Fruit fly (Drosophila melanogaster) whole organism, embryonic: Measurements from ENCODE around the gene CG10467.

Experiments used
- C15 ChIP-seq: fragments of 200-800 bp; sonication (Bioruptor generic); IDR thresholded peaks from 3 replicates; pipeline ENCODE4 v1.3.6; 2022; ENCODE audit warnings: missing biosample characterization, missing genetic modification characterization
- CG10979 ChIP-seq: fragments of 200-800 bp; sonication (Bioruptor generic); optimal IDR thresholded peaks from 2 replicates; lab custom pipeline; 2018; ENCODE audit warnings: missing biosample characterization, mild to moderate bottlenecking, missing genetic modification characterization, moderate library complexity
- CG11695 ChIP-seq: fragments of 200-800 bp; sonication (Bioruptor generic); IDR thresholded peaks from 3 replicates; pipeline ENCODE4 v1.3.6; 2022; ENCODE audit warnings: missing biosample characterization, missing genetic modification characterization
- CG11696 ChIP-seq: fragments of 200-800 bp; sonication (Bioruptor generic); IDR thresholded peaks from 2 replicates; pipeline ENCODE4 v1.3.6; 2022; ENCODE audit warnings: missing biosample characterization, missing genetic modification characterization
- CG13775 ChIP-seq: fragments of 200-800 bp; sonication (Bioruptor generic); optimal IDR thresholded peaks from 3 replicates; lab custom pipeline; 2017; ENCODE audit warnings: missing biosample characterization, mild to moderate bottlenecking, missing genetic modification characterization
- CG14710 ChIP-seq: fragments of 200-800 bp; sonication (Bioruptor generic); optimal IDR thresholded peaks from 3 replicates; lab custom pipeline; 2019; ENCODE audit warnings: missing biosample characterization, mild to moderate bottlenecking, missing genetic modification characterization, moderate library complexity
- CG1647 ChIP-seq: fragments of 200-800 bp; sonication (Bioruptor generic); optimal IDR thresholded peaks from 3 replicates; lab custom pipeline; 2016; ENCODE audit warnings: missing biosample characterization, missing genetic modification characterization
- CG17802 ChIP-seq: fragments of 200-800 bp; sonication (Bioruptor generic); optimal IDR thresholded peaks from 2 replicates; lab custom pipeline; 2018; ENCODE audit warnings: missing biosample characterization, mild to moderate bottlenecking, missing genetic modification characterization, moderate library complexity
- CG18764 ChIP-seq: fragments of 200-800 bp; sonication (Bioruptor generic); optimal IDR thresholded peaks from 3 replicates; lab custom pipeline; 2016; ENCODE audit warnings: missing biosample characterization, missing genetic modification characterization
- CG2199 ChIP-seq: fragments of 200-800 bp; sonication (Bioruptor generic); IDR thresholded peaks from 3 replicates; pipeline ENCODE4 v1.3.6; 2022; ENCODE audit warnings: missing biosample characterization, missing genetic modification characterization
- CG31365 ChIP-seq: fragments of 200-800 bp; sonication (Bioruptor generic); optimal IDR thresholded peaks from 2 replicates; lab custom pipeline; 2018; ENCODE audit warnings: missing biosample characterization, mild to moderate bottlenecking, missing genetic modification characterization
- CG32772 ChIP-seq: fragments of 200-800 bp; sonication (Bioruptor generic); IDR thresholded peaks from 2 replicates; pipeline ENCODE4 v1.3.6; 2022; ENCODE audit warnings: missing biosample characterization, missing genetic modification characterization
- CG33213 ChIP-seq: fragments of 200-800 bp; sonication (Bioruptor generic); optimal IDR thresholded peaks from 3 replicates; lab custom pipeline; 2016; ENCODE audit warnings: missing biosample characterization, missing genetic modification characterization
- CG33557 ChIP-seq: fragments of 200-800 bp; sonication (Bioruptor generic); optimal IDR thresholded peaks from 2 replicates; lab custom pipeline; 2019; ENCODE audit warnings: missing biosample characterization, mild to moderate bottlenecking, missing genetic modification characterization, moderate library complexity
- CG6683 ChIP-seq: fragments of 200-800 bp; sonication (Bioruptor generic); optimal IDR thresholded peaks from 2 replicates; lab custom pipeline; 2017; ENCODE audit warnings: missing biosample characterization, mild to moderate bottlenecking, missing genetic modification characterization, missing genetic modification reagents
- CG7839 ChIP-seq: fragments of 200-800 bp; sonication (Bioruptor generic); optimal IDR thresholded peaks from 3 replicates; lab custom pipeline; 2018; ENCODE audit warnings: missing biosample characterization, mild to moderate bottlenecking, missing genetic modification characterization, moderate library complexity
- CG7987 ChIP-seq: fragments of 200-800 bp; sonication (Bioruptor generic); optimal IDR thresholded peaks from 2 replicates; lab custom pipeline; 2018; ENCODE audit warnings: missing biosample characterization, mild to moderate bottlenecking, missing genetic modification characterization, moderate library complexity
- CG8388 ChIP-seq: fragments of 200-800 bp; sonication (Bioruptor generic); optimal IDR thresholded peaks from 2 replicates; lab custom pipeline; 2019; ENCODE audit warnings: missing biosample characterization, mild to moderate bottlenecking, missing genetic modification characterization, moderate library complexity
- CG9797 ChIP-seq: fragments of 200-800 bp; sonication (Bioruptor generic); optimal IDR thresholded peaks from 3 replicates; lab custom pipeline; 2018; ENCODE audit warnings: missing biosample characterization, mild to moderate bottlenecking, missing genetic modification characterization
- D ChIP-seq, 2 experiments: fragments of 200-800 bp in 1 of 2; fragments of >200 bp in 1 of 2; sonication (Bioruptor generic) in 1 of 2; optimal IDR thresholded peaks; 2 replicates in 1 of 2; 3 replicates in 1 of 2; lab custom pipeline; 2017; ENCODE audit warnings: mild to moderate bottlenecking in 1 of 2, missing biosample characterization in 1 of 2, missing genetic modification characterization in 1 of 2, missing genetic modification reagents in 1 of 2
- H2.0 ChIP-seq: fragments of 200-800 bp; sonication (Bioruptor generic); IDR thresholded peaks from 2 replicates; pipeline ENCODE4 v1.3.6; 2022; ENCODE audit warnings: missing biosample characterization, missing genetic modification characterization
- HLH3B ChIP-seq: fragments of 200-800 bp; sonication (Bioruptor generic); IDR thresholded peaks from 2 replicates; pipeline ENCODE4 v1.3.6; 2022; ENCODE audit warnings: missing biosample characterization, missing genetic modification characterization
- HLHmδ ChIP-seq: fragments of 200-800 bp; sonication (Bioruptor generic); optimal IDR thresholded peaks from 2 replicates; lab custom pipeline; 2018; ENCODE audit warnings: missing biosample characterization, mild to moderate bottlenecking, missing genetic modification characterization, moderate library complexity
- Neu2 ChIP-seq: fragments of 200-800 bp; sonication (Bioruptor generic); optimal IDR thresholded peaks from 3 replicates; lab custom pipeline; 2016; ENCODE audit warnings: missing biosample characterization, missing genetic modification characterization, borderline replicate concordance
- Nf-YC ChIP-seq: fragments of 200-800 bp; optimal IDR thresholded peaks from 3 replicates; lab custom pipeline; 2019; ENCODE audit warnings: missing biosample characterization, mild to moderate bottlenecking, missing genetic modification characterization, moderate library complexity
- Sox102F ChIP-seq: fragments of 200-800 bp; sonication (Bioruptor generic); optimal IDR thresholded peaks from 2 replicates; lab custom pipeline; 2018; ENCODE audit warnings: missing biosample characterization, mild to moderate bottlenecking, missing genetic modification characterization, moderate library complexity
- Taf1 ChIP-seq: fragments of 200-800 bp; sonication (Bioruptor generic); IDR thresholded peaks from 2 replicates; pipeline ENCODE4 v1.3.6; 2022; ENCODE audit warnings: missing biosample characterization, missing genetic modification characterization
- ato ChIP-seq: fragments of 200-800 bp; sonication (Bioruptor generic); IDR thresholded peaks from 2 replicates; pipeline ENCODE4 v1.3.6; 2022; ENCODE audit warnings: missing biosample characterization, missing genetic modification characterization; ENCODE audit not compliant: partially characterized antibody
- cg ChIP-seq: fragments of 200-800 bp; sonication (Bioruptor generic); optimal IDR thresholded peaks from 3 replicates; lab custom pipeline; 2019; ENCODE audit warnings: missing biosample characterization, mild to moderate bottlenecking, missing genetic modification characterization, moderate library complexity
- ci ChIP-seq: fragments of 200-800 bp; sonication (Bioruptor generic); IDR thresholded peaks from 3 replicates; pipeline ENCODE4 v1.3.6; 2022; ENCODE audit warnings: missing biosample characterization, missing genetic modification characterization
- croc ChIP-seq: fragments of 200-800 bp; sonication (Bioruptor generic); conservative IDR thresholded peaks from 3 replicates; pipeline ENCODE4 v1.3.6; 2022; ENCODE audit warnings: missing biosample characterization, missing genetic modification characterization
- da ChIP-seq: fragments of 200-800 bp; sonication (Bioruptor generic); optimal IDR thresholded peaks from 2 replicates; lab custom pipeline; 2016; ENCODE audit warnings: missing biosample characterization, missing genetic modification characterization
- dati ChIP-seq: fragments of 200-800 bp; sonication (Bioruptor generic); IDR thresholded peaks from 2 replicates; pipeline ENCODE4 v1.3.6; 2022; ENCODE audit warnings: missing biosample characterization, missing genetic modification characterization
- ems ChIP-seq: fragments of 200-800 bp; sonication (Bioruptor generic); optimal IDR thresholded peaks from 3 replicates; lab custom pipeline; 2016; ENCODE audit warnings: missing biosample characterization, missing genetic modification characterization
- fd64A ChIP-seq: fragments of 200-800 bp; sonication (Bioruptor generic); optimal IDR thresholded peaks from 3 replicates; lab custom pipeline; 2018; ENCODE audit warnings: missing biosample characterization, mild to moderate bottlenecking, missing genetic modification characterization
- fd96Cb ChIP-seq: fragments of 200-800 bp; sonication (Bioruptor generic); optimal IDR thresholded peaks from 2 replicates; lab custom pipeline; 2018; ENCODE audit warnings: missing biosample characterization, mild to moderate bottlenecking, missing genetic modification characterization, moderate library complexity
- ind ChIP-seq: fragments of 200-800 bp; sonication (Bioruptor generic); optimal IDR thresholded peaks from 3 replicates; lab custom pipeline; 2016; ENCODE audit warnings: missing biosample characterization, missing genetic modification characterization
- nau ChIP-seq: fragments of 200-800 bp; sonication (Bioruptor generic); optimal IDR thresholded peaks from 3 replicates; lab custom pipeline; 2017; ENCODE audit warnings: missing biosample characterization, mild to moderate bottlenecking, missing genetic modification characterization, missing genetic modification reagents
- otp ChIP-seq: fragments of 200-800 bp; sonication (Bioruptor generic); IDR thresholded peaks from 3 replicates; pipeline ENCODE4, ENCODE4 v1.3.6; 2022; ENCODE audit warnings: missing biosample characterization, missing genetic modification characterization
- pfk ChIP-seq: fragments of 200-800 bp; sonication (Bioruptor generic); optimal IDR thresholded peaks from 2 replicates; lab custom pipeline; 2018; ENCODE audit warnings: missing biosample characterization, mild to moderate bottlenecking, missing genetic modification characterization, moderate library complexity
- prd ChIP-seq, 3 experiments: fragments of >200 bp in 2 of 3; fragments of 200-800 bp in 1 of 3; sonication (Bioruptor generic) in 1 of 3; optimal IDR thresholded peaks in 2 of 3; IDR thresholded peaks in 1 of 3; 2 replicates in 2 of 3; 3 replicates in 1 of 3; pipeline versions ENCODE4 v1.3.6 to Lab custom; 2017 to 2022; ENCODE audit warnings: missing biosample characterization in 1 of 3, missing genetic modification characterization in 1 of 3
- pros ChIP-seq: fragments of 200-800 bp; sonication (Bioruptor generic); optimal IDR thresholded peaks from 3 replicates; lab custom pipeline; 2019; ENCODE audit warnings: missing biosample characterization, mild to moderate bottlenecking, missing genetic modification characterization, moderate library complexity
- pum ChIP-seq: fragments of 200-800 bp; sonication (Bioruptor generic); optimal IDR thresholded peaks from 2 replicates; lab custom pipeline; 2016; ENCODE audit warnings: missing biosample characterization, missing genetic modification characterization
- rib ChIP-seq: fragments of 200-800 bp; sonication (Bioruptor generic); IDR thresholded peaks from 2 replicates; pipeline ENCODE4 v1.3.6; 2022; ENCODE audit warnings: missing biosample characterization, missing genetic modification characterization
- sc ChIP-seq, 3 experiments: fragments of >200 bp in 2 of 3; fragments of 200-800 bp in 1 of 3; sonication (Bioruptor generic) in 1 of 3; optimal IDR thresholded peaks; 2 replicates in 2 of 3; 3 replicates in 1 of 3; lab custom pipeline; 2017; ENCODE audit warnings: mild to moderate bottlenecking in 1 of 3, missing biosample characterization in 1 of 3, missing genetic modification characterization in 1 of 3, missing genetic modification reagents in 1 of 3
- slou ChIP-seq: fragments of 200-800 bp; sonication (Bioruptor generic); optimal IDR thresholded peaks from 3 replicates; lab custom pipeline; 2016; ENCODE audit warnings: missing biosample characterization, missing genetic modification characterization
- unpg ChIP-seq: fragments of 200-800 bp; sonication (Bioruptor generic); optimal IDR thresholded peaks from 3 replicates; lab custom pipeline; 2018; ENCODE audit warnings: missing biosample characterization, mild to moderate bottlenecking, missing genetic modification characterization, moderate library complexity
- zen2 ChIP-seq: fragments of 200-800 bp; sonication (Bioruptor generic); IDR thresholded peaks from 3 replicates; pipeline ENCODE4 v1.3.6; 2022; ENCODE audit warnings: missing biosample characterization, missing genetic modification characterization; ENCODE audit not compliant: partially characterized antibody

Gene CG10467

DNA sequence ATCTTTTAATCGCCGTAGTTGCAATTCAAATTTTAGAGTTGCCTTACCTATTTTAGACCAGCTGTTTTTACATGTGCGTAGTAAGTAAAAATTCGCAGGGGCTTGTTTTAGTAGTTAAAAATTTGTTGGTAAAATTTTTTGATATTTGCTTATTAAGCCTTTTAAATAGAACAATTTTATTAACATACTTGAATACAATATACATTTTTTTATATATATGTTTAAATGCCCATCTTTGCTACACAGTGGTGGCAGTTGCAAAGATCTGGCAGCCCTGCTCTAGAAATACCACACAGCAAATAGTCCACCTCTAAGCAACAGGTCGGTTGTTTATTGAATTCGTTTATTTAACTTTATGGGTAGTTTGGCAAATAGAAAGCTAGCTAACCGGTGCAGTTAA is at the start of gene CG10467, which contains the start of gene loj (continued):
- TF ChIP-seq prd (optimal IDR thresholded peaks at IDR 0.05; lab: Kevin White, UChicago) (no peak), prd (GFP tag; IDR thresholded peaks at IDR 0.05; lab: Robert Waterston, UW) (peak; percentile 99), pros (GFP tag; lab: Kevin White, UChicago) (no peak), dati (peak; percentile 80), CG8388 (GFP tag; lab: Kevin White, UChicago) (peak; percentile 89), ind (GFP tag; lab: Kevin White, UChicago) (peak; percentile 98), ems (GFP tag; lab: Kevin White, UChicago) (peak; percentile 88), CG32772 (peak; percentile 98), ci (GFP tag; lab: Robert Waterston, UW) (peak; percentile 94), HLH3B (GFP tag; lab: Robert Waterston, UW) (peak; percentile 97), ato (GFP tag; lab: Robert Waterston, UW) (no peak; the same call in 1 of the 2 replicates), slou (GFP tag; lab: Kevin White, UChicago) (peak; percentile 96), zen2 (GFP tag; lab: Robert Waterston, UW) (no peak), Nf-YC (tag; lab: Kevin White, UChicago) (peak; percentile 80), fd96Cb (tag; lab: Kevin White, UChicago) (peak; percentile 97), CG14710 (tag; lab: Kevin White, UChicago) (peak; percentile 97), fd64A (GFP tag; lab: Kevin White, UChicago) (peak; percentile 36), nau (GFP tag; lab: Kevin White, UChicago) (peak; percentile 79), CG11695 (peak; percentile 89), CG33557 (GFP tag; lab: Kevin White, UChicago) (peak; percentile 92), CG18764 (GFP tag; lab: Kevin White, UChicago) (peak; percentile 92), croc (GFP tag; lab: Robert Waterston, UW) (peak; percentile 97), sc (optimal IDR thresholded peaks at IDR 0.05; lab: Kevin White, UChicago) (no peak), sc (GFP tag; optimal IDR thresholded peaks at IDR 0.05; lab: Kevin White, UChicago) (peak; percentile 85), H2.0 (peak; percentile 97), CG31365 (tag; lab: Kevin White, UChicago) (no peak), CG1647 (peak; percentile 74), pum (GFP tag; lab: Kevin White, UChicago) (peak; percentile 83), Sox102F (peak; percentile 97), otp (GFP tag; lab: Robert Waterston, UW) (peak; percentile 94), CG9797 (peak; percentile 47), unpg (peak; percentile 96), CG17802 (tag; lab: Kevin White, UChicago) (peak; percentile 84), CG10979 (peak; percentile 94), CG11696 (GFP tag; lab: Robert Waterston, UW) (peak; percentile 78), CG6683 (GFP tag; lab: Kevin White, UChicago) (peak; percentile 72), pfk (GFP tag; lab: Kevin White, UChicago) (peak; percentile 8), CG7987 (peak; percentile 73), Taf1 (GFP tag; lab: Robert Waterston, UW) (peak; percentile 87), da (GFP tag; lab: Kevin White, UChicago) (peak; percentile 32), CG33213 (GFP tag; lab: Kevin White, UChicago) (peak; percentile 59), Neu2 (no peak), CG7839 (tag; lab: Kevin White, UChicago) (peak; percentile 96), CG2199 (peak; percentile 94), CG13775 (peak; percentile 96), HLHmδ (GFP tag; lab: Kevin White, UChicago) (no peak), cg (GFP tag; lab: Kevin White, UChicago) (no peak), rib (peak; percentile 93), C15 (GFP tag; lab: Robert Waterston, UW) (peak; percentile 87), D (optimal IDR thresholded peaks at IDR 0.05; lab: Kevin White, UChicago) (no peak), D (GFP tag; optimal IDR thresholded peaks at IDR 0.05; lab: Kevin White, UChicago) (peak; percentile 91)
